Worm (Caenorhabditis elegans): Measurements from ENCODE around the gene crm-1.
A peak's percentile ranks its signal among the peaks of the same experiment; 100 is the strongest.

Gene crm-1

ce11 chrV:10352928-10353427 lies 21.1 kb upstream of the crm-1 start, which contains the start of gene nol-56:
TSS of gene nol-56 (minus strand) at chrV:10352978.
- no peak for TF ChIP-seq ztf-11 (tag; optimal IDR thresholded peaks at IDR 0.05)
- no peak for TF ChIP-seq zip-8 (tag; optimal IDR thresholded peaks at IDR 0.05)
- peak; percentile 56 for TF ChIP-seq lin-13 (tag; optimal IDR thresholded peaks at IDR 0.05)
- no peak for TF ChIP-seq elt-3 (tag; optimal IDR thresholded peaks at IDR 0.05)
- no peak for TF ChIP-seq nhr-76 (tag; optimal IDR thresholded peaks at IDR 0.05)
- peak; percentile 53 for TF ChIP-seq hlh-1 (tag; optimal IDR thresholded peaks at IDR 0.05)
- TF ChIP-seq ceh-43 (GFP tag; optimal IDR thresholded peaks at IDR 0.05), result no peak
- TF ChIP-seq unc-120 (tag; optimal IDR thresholded peaks at IDR 0.05; ENCODE audit: poor library complexity, severe bottlenecking), result no peak
- peak; percentile 77 for TF ChIP-seq ces-1 (GFP tag; optimal IDR thresholded peaks at IDR 0.05)
- TF ChIP-seq bed-3 (GFP tag; optimal IDR thresholded peaks at IDR 0.05), result no peak
- no peak for TF ChIP-seq lin-32 (GFP tag; optimal IDR thresholded peaks at IDR 0.05)
- TF ChIP-seq ham-2 (GFP tag; optimal IDR thresholded peaks at IDR 0.05), result no peak
- peak; percentile 77 for TF ChIP-seq lsy-2 (tag; optimal IDR thresholded peaks at IDR 0.05)
- TF ChIP-seq ceh-39 (tag; optimal IDR thresholded peaks at IDR 0.05), result peak; percentile 82
- TF ChIP-seq nhr-2 (tag; optimal IDR thresholded peaks at IDR 0.05), result no peak
- no peak for TF ChIP-seq drap-1 (GFP tag; optimal IDR thresholded peaks at IDR 0.05)
- peak; percentile 49 for TF ChIP-seq pha-4 (tag; optimal IDR thresholded peaks at IDR 0.05)
- TF ChIP-seq nhr-237 (tag; optimal IDR thresholded peaks at IDR 0.05), result peak; percentile 45
- peak; percentile 64 for TF ChIP-seq mep-1 (tag; optimal IDR thresholded peaks at IDR 0.05)

ce11 chrV:10350054-10350453 lies 18.1 kb upstream of the crm-1 start, which contains the start of gene K07C5.9:
TSS of gene K07C5.9 (minus strand) at chrV:10350154.
- TF ChIP-seq blmp-1 (tag; optimal IDR thresholded peaks at IDR 0.05) (no peak), nhr-237 (tag; optimal IDR thresholded peaks at IDR 0.05) (no peak), hlh-1 (tag; optimal IDR thresholded peaks at IDR 0.05) (no peak), unc-62 (GFP tag; optimal IDR thresholded peaks at IDR 0.05) (no peak), ceh-83 (GFP tag; optimal IDR thresholded peaks at IDR 0.05) (no peak)

ce11 chrV:10342904-10343303 lies 11.0 kb upstream of the crm-1 start, which contains the start of gene K07C5.3:
TSS of gene K07C5.3 (plus strand) at chrV:10343032.
- TF ChIP-seq snpc-4 (tag; optimal IDR thresholded peaks at IDR 0.05) (no peak), M03D4.4 (tag; optimal IDR thresholded peaks at IDR 0.05) (no peak), nhr-76 (tag; optimal IDR thresholded peaks at IDR 0.05) (no peak), hlh-1 (tag; optimal IDR thresholded peaks at IDR 0.05) (no peak), elt-3 (tag; optimal IDR thresholded peaks at IDR 0.05) (no peak), unc-39 (tag; optimal IDR thresholded peaks at IDR 0.05) (no peak), mls-2 (tag; optimal IDR thresholded peaks at IDR 0.05) (no peak), ceh-39 (tag; optimal IDR thresholded peaks at IDR 0.05) (no peak), nhr-28 (tag; optimal IDR thresholded peaks at IDR 0.05) (no peak), nhr-2 (tag; optimal IDR thresholded peaks at IDR 0.05) (no peak), unc-62 (GFP tag; optimal IDR thresholded peaks at IDR 0.05) (no peak), bed-3 (GFP tag; optimal IDR thresholded peaks at IDR 0.05) (no peak)

DNA sequence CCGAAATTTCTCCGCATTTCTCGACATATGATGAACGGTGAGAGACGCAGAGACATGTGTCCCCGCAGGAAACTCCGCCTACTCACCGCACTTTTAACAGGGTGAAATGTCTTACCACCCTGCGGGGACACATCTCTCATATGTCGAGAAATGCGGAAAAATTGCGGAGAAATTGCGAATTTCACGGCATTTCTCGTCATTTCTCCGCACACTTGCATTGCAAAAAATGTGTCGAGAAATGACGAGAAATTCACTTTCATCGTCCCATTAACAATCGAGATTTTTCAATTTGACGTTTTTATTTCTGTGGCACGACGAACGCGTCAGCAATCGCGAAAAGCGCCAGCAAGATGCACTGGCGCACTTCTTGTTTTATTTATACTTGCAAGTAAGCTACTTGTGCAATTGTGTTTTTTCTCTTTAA lies 10.0 kb upstream of the crm-1 start, which contains the start of gene K07C5.13:
Gene K07C5.13 (plus strand): TSS at position 151 of the 424 bp plus-strand sequence.
- peak; percentile 46 for TF ChIP-seq sptf-1 (tag; optimal IDR thresholded peaks at IDR 0.05)
- TF ChIP-seq drap-1 (GFP tag; optimal IDR thresholded peaks at IDR 0.05), result peak; percentile 33
- peak; percentile 37 for TF ChIP-seq lin-13 (tag; optimal IDR thresholded peaks at IDR 0.05)
- peak; percentile 25 for TF ChIP-seq cnd-1 (tag; optimal IDR thresholded peaks at IDR 0.05)

- TF ChIP-seq ceh-39 (tag; optimal IDR thresholded peaks at IDR 0.05), result no peak
- no peak for TF ChIP-seq snpc-4 (tag; optimal IDR thresholded peaks at IDR 0.05)
- no peak for TF ChIP-seq ceh-83 (GFP tag; optimal IDR thresholded peaks at IDR 0.05)
- TF ChIP-seq lsy-2 (tag; optimal IDR thresholded peaks at IDR 0.05), result no peak
- no peak for TF ChIP-seq lin-32 (GFP tag; optimal IDR thresholded peaks at IDR 0.05)
- TF ChIP-seq blmp-1 (tag; optimal IDR thresholded peaks at IDR 0.05), result no peak
- no peak for TF ChIP-seq elt-3 (tag; optimal IDR thresholded peaks at IDR 0.05)
- TF ChIP-seq tbx-8 (GFP tag; optimal IDR thresholded peaks at IDR 0.05), result no peak
- no peak for TF ChIP-seq ces-1 (GFP tag; optimal IDR thresholded peaks at IDR 0.05)
- no peak for TF ChIP-seq drap-1 (GFP tag; optimal IDR thresholded peaks at IDR 0.05)
- no peak for TF ChIP-seq nhr-2 (tag; optimal IDR thresholded peaks at IDR 0.05)
Observed at ce11 chrV:10339200-10339599, 7.3 kb upstream of the crm-1 start, which contains the start of gene K07C5.2. TSS of gene K07C5.2 (plus strand) at chrV:10339500.

All from whole organism, mixed stage, embryonic.